Fruit fly (Drosophila melanogaster) whole organism, embryonic: ENCODE data around the gene Arp10.
A peak's percentile ranks its signal among the peaks of the same experiment; 100 is the strongest.

Experiments used
- CG13123 ChIP-seq: fragments of 200-800 bp; sonication (Bioruptor generic); optimal IDR thresholded peaks from 2 replicates; lab custom pipeline; 2016; ENCODE audit warnings: missing biosample characterization, missing genetic modification characterization
- CG13894 ChIP-seq: fragments of 200-800 bp; sonication (Bioruptor generic); optimal IDR thresholded peaks from 3 replicates; lab custom pipeline; 2018; ENCODE audit warnings: missing biosample characterization, mild to moderate bottlenecking, missing genetic modification characterization, moderate library complexity
- CG14710 ChIP-seq: fragments of 200-800 bp; sonication (Bioruptor generic); optimal IDR thresholded peaks from 3 replicates; lab custom pipeline; 2019; ENCODE audit warnings: missing biosample characterization, mild to moderate bottlenecking, missing genetic modification characterization, moderate library complexity
- CG1602 ChIP-seq: fragments of 200-800 bp; sonication (Bioruptor generic); optimal IDR thresholded peaks from 3 replicates; lab custom pipeline; 2016; ENCODE audit warnings: missing biosample characterization, missing genetic modification characterization
- CG17385 ChIP-seq: fragments of 200-800 bp; sonication (Bioruptor generic); optimal IDR thresholded peaks from 3 replicates; lab custom pipeline; 2018; ENCODE audit warnings: missing biosample characterization, mild to moderate bottlenecking, missing genetic modification characterization
- CG17829 ChIP-seq: fragments of 200-800 bp; optimal IDR thresholded peaks from 2 replicates; lab custom pipeline; 2019; ENCODE audit warnings: missing biosample characterization, mild to moderate bottlenecking, missing genetic modification characterization, moderate library complexity
- CG6254 ChIP-seq: fragments of 200-800 bp; sonication (Bioruptor generic); optimal IDR thresholded peaks from 3 replicates; lab custom pipeline; 2017; ENCODE audit warnings: mild to moderate bottlenecking, missing biosample characterization, missing genetic modification reagents, missing genetic modification characterization
- CG7556 ChIP-seq: fragments of 200-800 bp; sonication (Bioruptor generic); optimal IDR thresholded peaks from 2 replicates; lab custom pipeline; 2017; ENCODE audit warnings: missing biosample characterization, mild to moderate bottlenecking, missing genetic modification characterization
- CG8290 ChIP-seq, 3 experiments: fragments of 200-800 bp; sonication (Bioruptor generic); optimal IDR thresholded peaks; 2 replicates each; lab custom pipeline; 2016 to 2019; ENCODE audit warnings: missing biosample characterization in 3 of 3, missing genetic modification characterization in 3 of 3, mild to moderate bottlenecking in 2 of 3, moderate library complexity in 1 of 3
- CG9727 ChIP-seq: fragments of 200-800 bp; sonication (Bioruptor generic); optimal IDR thresholded peaks from 3 replicates; lab custom pipeline; 2017; ENCODE audit warnings: missing biosample characterization, mild to moderate bottlenecking, missing genetic modification characterization
- Dll ChIP-seq: fragments of 200-800 bp; sonication (Bioruptor generic); IDR thresholded peaks from 4 replicates; pipeline ENCODE4 v1.3.6; 2022; ENCODE audit warnings: missing biosample characterization, missing genetic modification characterization; ENCODE audit not compliant: partially characterized antibody
- Dref ChIP-seq: fragments of 200-800 bp; sonication (Bioruptor generic); IDR thresholded peaks from 2 replicates; pipeline ENCODE4 v1.3.6; 2022; ENCODE audit warnings: missing biosample characterization, missing genetic modification characterization
- Eip74EF ChIP-seq, 2 experiments: fragments of 200-800 bp in 1 of 2; fragments of >200 bp in 1 of 2; sonication (Bioruptor generic) in 1 of 2; optimal IDR thresholded peaks; 2 replicates each; lab custom pipeline; 2017 to 2019; ENCODE audit warnings: missing biosample characterization in 2 of 2, missing genetic modification characterization in 2 of 2, mild to moderate bottlenecking in 1 of 2, moderate library complexity in 1 of 2
- Ets65A ChIP-seq: fragments of 200-800 bp; sonication (Bioruptor generic); peaks from one replicate; lab custom pipeline; 2016; ENCODE audit warnings: missing biosample characterization, missing genetic modification characterization
- Fer2 ChIP-seq: fragments of 200-800 bp; sonication (Bioruptor generic); optimal IDR thresholded peaks from 2 replicates; lab custom pipeline; 2018; ENCODE audit warnings: missing biosample characterization, mild to moderate bottlenecking, missing genetic modification characterization, moderate library complexity
- Fer3 ChIP-seq: fragments of 200-800 bp; sonication (Bioruptor generic); optimal IDR thresholded peaks from 2 replicates; lab custom pipeline; 2018; ENCODE audit warnings: missing biosample characterization, mild to moderate bottlenecking, missing genetic modification characterization, moderate library complexity
- Gug ChIP-seq: fragments of 200-800 bp; sonication (Bioruptor generic); IDR thresholded peaks from 4 replicates; pipeline ENCODE4 v1.3.6; 2022; ENCODE audit warnings: missing biosample characterization, missing genetic modification characterization
- HmgZ ChIP-seq: fragments of 200-800 bp; sonication (Bioruptor generic); optimal IDR thresholded peaks from 2 replicates; lab custom pipeline; 2018; ENCODE audit warnings: missing biosample characterization, mild to moderate bottlenecking, missing genetic modification characterization
- MESR4 ChIP-seq: fragments of 200-800 bp; sonication (Bioruptor generic); optimal IDR thresholded peaks from 2 replicates; lab custom pipeline; 2018; ENCODE audit warnings: missing biosample characterization, mild to moderate bottlenecking, missing genetic modification characterization, moderate library complexity
- Mes4 ChIP-seq: fragments of 200-800 bp; sonication (Bioruptor generic); optimal IDR thresholded peaks from 2 replicates; lab custom pipeline; 2016; ENCODE audit warnings: missing biosample characterization, missing genetic modification characterization
- NK7.1 ChIP-seq: fragments of 200-800 bp; sonication (Bioruptor generic); optimal IDR thresholded peaks from 3 replicates; lab custom pipeline; 2016; ENCODE audit warnings: missing biosample characterization, missing genetic modification characterization
- amos ChIP-seq: fragments of 200-800 bp; sonication (Bioruptor generic); IDR thresholded peaks from 2 replicates; pipeline ENCODE4 v1.3.6; 2022; ENCODE audit warnings: missing biosample characterization, missing genetic modification characterization; ENCODE audit not compliant: partially characterized antibody
- ara ChIP-seq: fragments of 200-800 bp; sonication (Bioruptor generic); IDR thresholded peaks from 2 replicates; pipeline ENCODE4 v1.3.6; 2022; ENCODE audit warnings: missing biosample characterization, missing genetic modification characterization
- bcd ChIP-seq: fragments of 200-800 bp; sonication (Bioruptor generic); optimal IDR thresholded peaks from 2 replicates; lab custom pipeline; 2017; ENCODE audit warnings: missing biosample characterization, mild to moderate bottlenecking, missing genetic modification characterization
- cato ChIP-seq: fragments of 200-800 bp; sonication (Bioruptor generic); optimal IDR thresholded peaks from 2 replicates; lab custom pipeline; 2016; ENCODE audit warnings: missing biosample characterization, missing genetic modification characterization, borderline replicate concordance
- ci ChIP-seq: fragments of 200-800 bp; sonication (Bioruptor generic); IDR thresholded peaks from 3 replicates; pipeline ENCODE4 v1.3.6; 2022; ENCODE audit warnings: missing biosample characterization, missing genetic modification characterization
- crp ChIP-seq, 2 experiments: fragments of 200-800 bp; sonication (Bioruptor generic); optimal IDR thresholded peaks; 2 replicates in 1 of 2; 3 replicates in 1 of 2; lab custom pipeline; 2017; ENCODE audit warnings: missing biosample characterization in 2 of 2, missing genetic modification characterization in 2 of 2, mild to moderate bottlenecking in 1 of 2, moderate library complexity in 1 of 2
- kay ChIP-seq: fragments of 200-800 bp; sonication (Bioruptor generic); optimal IDR thresholded peaks from 2 replicates; lab custom pipeline; 2016; ENCODE audit warnings: missing biosample characterization, missing genetic modification characterization
- mam ChIP-seq: fragments of 200-800 bp; sonication (Bioruptor generic); optimal IDR thresholded peaks from 3 replicates; lab custom pipeline; 2016; ENCODE audit warnings: missing biosample characterization, missing genetic modification characterization
- org-1 ChIP-seq: fragments of 200-800 bp; sonication (Bioruptor generic); optimal IDR thresholded peaks from 2 replicates; lab custom pipeline; 2017; ENCODE audit warnings: missing biosample characterization, missing genetic modification characterization
- otp ChIP-seq: fragments of 200-800 bp; sonication (Bioruptor generic); IDR thresholded peaks from 3 replicates; pipeline ENCODE4, ENCODE4 v1.3.6; 2022; ENCODE audit warnings: missing biosample characterization, missing genetic modification characterization
- ranshi ChIP-seq: fragments of 200-800 bp; sonication (Bioruptor generic); IDR thresholded peaks from 2 replicates; pipeline ENCODE4 v1.3.6; 2022; ENCODE audit warnings: missing biosample characterization, missing genetic modification characterization
- sens ChIP-seq: fragments of 200-800 bp; sonication (Bioruptor generic); peaks from one replicate; lab custom pipeline; 2016; ENCODE audit warnings: missing biosample characterization, missing genetic modification characterization
- seq ChIP-seq: fragments of 200-800 bp; sonication (Bioruptor generic); IDR thresholded peaks from 2 replicates; pipeline ENCODE4 v1.3.6; 2022; ENCODE audit warnings: missing biosample characterization, missing genetic modification characterization
- so ChIP-seq: fragments of 200-800 bp; sonication (Bioruptor generic); IDR thresholded peaks from 3 replicates; pipeline ENCODE4 v1.3.6; 2022; ENCODE audit warnings: missing biosample characterization, missing genetic modification characterization
- trem ChIP-seq: fragments of 200-800 bp; optimal IDR thresholded peaks from 3 replicates; lab custom pipeline; 2019; ENCODE audit warnings: missing biosample characterization, mild to moderate bottlenecking, missing genetic modification characterization, moderate library complexity
- tx ChIP-seq: fragments of 200-800 bp; sonication (Bioruptor generic); optimal IDR thresholded peaks from 2 replicates; lab custom pipeline; 2016; ENCODE audit warnings: missing biosample characterization, missing genetic modification characterization
- vvl ChIP-seq: fragments of 200-800 bp; sonication (Bioruptor generic); IDR thresholded peaks from 2 replicates; pipeline ENCODE4 v1.3.6; 2022; ENCODE audit warnings: missing biosample characterization, missing genetic modification characterization
- z ChIP-seq: fragments of 200-800 bp; sonication (Bioruptor generic); IDR thresholded peaks from 3 replicates; pipeline ENCODE4 v1.3.6; 2022; ENCODE audit warnings: missing biosample characterization, missing genetic modification characterization

Arp10 gene

DNA sequence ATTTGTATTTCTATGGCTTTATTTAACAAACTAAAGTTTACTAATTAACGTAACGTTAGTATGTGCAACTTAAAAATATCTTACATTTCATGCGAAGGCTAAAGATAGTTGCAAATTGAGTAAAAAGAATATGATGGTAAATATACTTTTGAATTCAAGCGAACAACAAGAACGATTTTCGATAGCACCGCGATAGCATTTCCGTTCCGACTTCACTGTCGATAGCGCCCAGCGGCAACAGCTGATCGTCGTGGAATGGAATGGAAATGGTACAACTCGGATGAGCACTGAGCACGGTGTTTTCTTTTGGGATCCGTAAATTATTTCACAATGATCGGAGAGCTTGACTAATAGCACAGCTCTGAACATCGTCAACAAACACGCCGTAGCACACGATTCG lies 32.5 kb downstream of the Arp10 start (continued):
- TF ChIP-seq CG9727 (GFP tag; lab: Kevin White, UChicago), result peak; percentile 65
- TF ChIP-seq trem (tag; lab: Kevin White, UChicago), result peak; percentile 36
- peak in 1 of 2 experiments; percentile 32 for TF ChIP-seq Eip74EF (GFP tag; optimal IDR thresholded peaks at IDR 0.05; lab: Kevin White, UChicago)
- TF ChIP-seq CG8290 (GFP tag; optimal IDR thresholded peaks at IDR 0.05; lab: Kevin White, UChicago), result no peak
- peak; percentile 63 to 82 for TF ChIP-seq CG8290 (tag; optimal IDR thresholded peaks at IDR 0.05; lab: Kevin White, UChicago)
- peak; percentile 29 for TF ChIP-seq org-1
- TF ChIP-seq ci (GFP tag; lab: Robert Waterston, UW), result peak; percentile 89
- peak; percentile 53; the same call in 1 of the 4 replicates for TF ChIP-seq Dll (GFP tag; lab: Robert Waterston, UW)
- peak; percentile 13 for TF ChIP-seq CG6254 (GFP tag; lab: Kevin White, UChicago)
- peak; percentile 10 for TF ChIP-seq CG7556
- peak; percentile 65; the same call in 1 of the 2 replicates for TF ChIP-seq vvl (GFP tag; lab: Robert Waterston, UW)
- no peak for TF ChIP-seq kay
- peak; percentile 51; the same call in 1 of the 3 replicates for TF ChIP-seq so
- peak; percentile 72 for TF ChIP-seq HmgZ (tag; lab: Kevin White, UChicago)
- peak; percentile 28 to 89 for TF ChIP-seq crp (GFP tag; optimal IDR thresholded peaks at IDR 0.05; lab: Kevin White, UChicago)
- peak; percentile 44 for TF ChIP-seq MESR4 (GFP tag; lab: Kevin White, UChicago)
- no peak for TF ChIP-seq Gug
- no peak for TF ChIP-seq seq (GFP tag; lab: Robert Waterston, UW)
- no peak for TF ChIP-seq mam (GFP tag; lab: Kevin White, UChicago)
- TF ChIP-seq Fer3, result peak; percentile 68
- no peak for TF ChIP-seq CG1602 (GFP tag; lab: Kevin White, UChicago)
- peak; percentile 73 for TF ChIP-seq CG17385
- TF ChIP-seq Dref, result peak; percentile 74
- TF ChIP-seq tx (GFP tag; lab: Kevin White, UChicago), result no peak
- TF ChIP-seq CG14710, result peak; percentile 57
- no peak for TF ChIP-seq cato
- TF ChIP-seq CG13894, result no peak
- TF ChIP-seq Fer2 (tag; lab: Kevin White, UChicago), result no peak
- TF ChIP-seq z (GFP tag; lab: Robert Waterston, UW), result no peak
- peak; percentile 61 for TF ChIP-seq Mes4 (GFP tag; lab: Kevin White, UChicago)
- no peak; the same call in 1 of the 2 replicates for TF ChIP-seq ranshi (GFP tag; lab: Robert Waterston, UW)
- peak; percentile 44 for TF ChIP-seq CG17829
- TF ChIP-seq otp (GFP tag; lab: Robert Waterston, UW), result peak; percentile 59; the same call in 1 of the 3 replicates
- no peak for TF ChIP-seq Ets65A (GFP tag; lab: Kevin White, UChicago)
- peak; percentile 39 for TF ChIP-seq bcd (GFP tag; lab: Kevin White, UChicago)
- TF ChIP-seq NK7.1 (GFP tag; lab: Kevin White, UChicago), result peak; percentile 38
- peak; percentile 34; the same call in 1 of the 2 replicates for TF ChIP-seq amos (GFP tag; lab: Robert Waterston, UW)
- TF ChIP-seq, all 482 proteins: peak for 178

DNA sequence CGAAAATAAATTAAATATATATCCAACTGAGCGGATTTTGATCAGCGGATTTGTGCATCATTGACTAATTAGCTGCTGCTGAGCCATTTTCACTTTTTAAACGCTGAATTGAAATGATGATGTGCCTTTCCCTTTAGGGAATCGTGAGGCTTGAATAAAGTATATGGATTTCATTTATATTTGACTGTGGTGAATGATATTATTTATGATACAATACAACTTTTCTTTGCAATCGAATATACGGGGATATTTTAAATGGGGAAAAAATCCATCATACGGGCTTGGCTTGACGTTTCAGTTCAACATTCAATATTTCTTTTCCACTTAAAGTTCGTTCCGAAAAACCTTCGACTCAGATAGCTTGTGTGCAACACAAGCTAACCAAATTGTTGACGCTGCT lies 34.8 kb downstream of the Arp10 start, which contains the start of the genes Shawn and Tyler:
TSS of gene Shawn (plus strand) at position 301 of the 400 bp plus-strand sequence.
TSS of gene Tyler (plus strand) at position 301 of the 400 bp plus-strand sequence.
- TF ChIP-seq ara (GFP tag; lab: Robert Waterston, UW) (0 out of 2 replicates have a peak, but pooled peaks have one; percentile 17), CG13123 (GFP tag; lab: Kevin White, UChicago) (no peak), sens (GFP tag; lab: Kevin White, UChicago) (peak; percentile 56)
